Worm (Caenorhabditis elegans): ENCODE data around the gene dnj-23.

dnj-23 gene

ce11 chrII:9143795-9144194 lies 35.4 kb upstream of the dnj-23 start:
- TF ChIP-seq nhr-77 (tag; optimal IDR thresholded peaks at IDR 0.05) (no peak), skn-1 (tag; optimal IDR thresholded peaks at IDR 0.05) (no peak), daf-12 (tag; optimal IDR thresholded peaks at IDR 0.05) (no peak), ZK546.5 (tag; optimal IDR thresholded peaks at IDR 0.05) (no peak), pha-4 (tag; optimal IDR thresholded peaks at IDR 0.05) (no peak), lsy-12 (tag; optimal IDR thresholded peaks at IDR 0.05) (no peak), ceh-16 (tag; optimal IDR thresholded peaks at IDR 0.05) (no peak), pqm-1 (tag; optimal IDR thresholded peaks at IDR 0.05) (no peak), elt-2 (tag; optimal IDR thresholded peaks at IDR 0.05) (no peak), mml-1 (tag; optimal IDR thresholded peaks at IDR 0.05) (no peak), hmg-11 (tag; optimal IDR thresholded peaks at IDR 0.05) (no peak)

DNA sequence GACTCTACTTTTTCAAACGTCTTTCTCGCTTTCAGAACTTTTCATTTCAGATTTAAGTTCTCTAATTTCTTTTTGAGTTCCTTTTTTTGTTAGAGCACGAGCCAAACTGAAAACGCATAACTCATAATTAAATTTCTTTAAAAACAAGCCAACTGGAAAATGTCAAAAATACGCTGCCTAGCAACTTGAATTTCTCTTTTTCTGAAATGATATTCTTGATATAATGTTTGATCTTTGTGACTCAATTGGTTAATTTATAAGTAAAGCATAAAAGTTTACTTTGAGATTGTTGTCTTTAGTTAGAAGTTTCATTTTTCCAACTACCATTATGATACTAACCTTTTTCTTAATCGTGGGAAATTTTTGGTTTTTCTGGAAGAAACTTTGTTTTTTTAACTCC lies 32.7 kb upstream of the dnj-23 start:
- no peak for TF ChIP-seq daf-12 (tag; optimal IDR thresholded peaks at IDR 0.05)
- TF ChIP-seq nhr-12 (tag; optimal IDR thresholded peaks at IDR 0.05): no peak
- no peak for TF ChIP-seq R02D3.7 (tag; optimal IDR thresholded peaks at IDR 0.05)
- no peak for TF ChIP-seq ztf-4 (tag; optimal IDR thresholded peaks at IDR 0.05)
- TF ChIP-seq ztf-11 (tag; optimal IDR thresholded peaks at IDR 0.05): no peak
- no peak for TF ChIP-seq egl-5 (tag; optimal IDR thresholded peaks at IDR 0.05)
- no peak for TF ChIP-seq nfya-1 (tag; optimal IDR thresholded peaks at IDR 0.05; ENCODE audit: insufficient read depth)
- TF ChIP-seq elt-2 (tag; optimal IDR thresholded peaks at IDR 0.05): no peak
- TF ChIP-seq lin-15B (tag; optimal IDR thresholded peaks at IDR 0.05): no peak
- no peak for TF ChIP-seq pha-4 (tag; optimal IDR thresholded peaks at IDR 0.05)
- TF ChIP-seq mml-1 (tag; optimal IDR thresholded peaks at IDR 0.05): no peak
- no peak for TF ChIP-seq mdl-1 (tag; optimal IDR thresholded peaks at IDR 0.05)
- no peak for TF ChIP-seq ceh-28 (tag; optimal IDR thresholded peaks at IDR 0.05)
- no peak for TF ChIP-seq ceh-82 (tag; optimal IDR thresholded peaks at IDR 0.05)
- no peak for TF ChIP-seq nhr-76 (tag; optimal IDR thresholded peaks at IDR 0.05)
- TF ChIP-seq nhr-43 (tag; optimal IDR thresholded peaks at IDR 0.05; ENCODE audit: poor library complexity, severe bottlenecking): no peak
- no peak for TF ChIP-seq lin-39 (tag; optimal IDR thresholded peaks at IDR 0.05)
- no peak for TF ChIP-seq elt-3 (tag; optimal IDR thresholded peaks at IDR 0.05)
- TF ChIP-seq fkh-2 (tag; optimal IDR thresholded peaks at IDR 0.05): no peak
- no peak for TF ChIP-seq unc-39 (tag; optimal IDR thresholded peaks at IDR 0.05)

ce11 chrII:9139172-9139700 lies 30.8 kb upstream of the dnj-23 start, which contains the start of gene Y9C2UA.1:
Gene Y9C2UA.1, plus strand, starts transcription at chrII:9139650.
- TF ChIP-seq nhr-77 (tag; optimal IDR thresholded peaks at IDR 0.05) (no peak), elt-2 (tag; optimal IDR thresholded peaks at IDR 0.05) (no peak), hmg-11 (tag; optimal IDR thresholded peaks at IDR 0.05) (no peak), aly-2 (tag; optimal IDR thresholded peaks at IDR 0.05) (no peak), sea-2 (GFP tag; optimal IDR thresholded peaks at IDR 0.05) (no peak), snpc-4 (tag; optimal IDR thresholded peaks at IDR 0.05) (no peak), R02D3.7 (tag; optimal IDR thresholded peaks at IDR 0.05) (no peak), fos-1 (tag; optimal IDR thresholded peaks at IDR 0.05) (no peak), jun-1 (tag; optimal IDR thresholded peaks at IDR 0.05) (no peak), ztf-11 (tag; optimal IDR thresholded peaks at IDR 0.05) (no peak), egl-27 (tag; optimal IDR thresholded peaks at IDR 0.05) (no peak), daf-12 (tag; optimal IDR thresholded peaks at IDR 0.05) (no peak), nfya-1 (tag; optimal IDR thresholded peaks at IDR 0.05; ENCODE audit: insufficient read depth) (no peak), skn-1 (tag; optimal IDR thresholded peaks at IDR 0.05) (no peak), ztf-4 (tag; optimal IDR thresholded peaks at IDR 0.05) (no peak), elt-1 (tag; optimal IDR thresholded peaks at IDR 0.05) (no peak), elt-3 (tag; optimal IDR thresholded peaks at IDR 0.05) (no peak), nhr-76 (tag; optimal IDR thresholded peaks at IDR 0.05) (no peak), eor-1 (tag; optimal IDR thresholded peaks at IDR 0.05) (no peak)

DNA sequence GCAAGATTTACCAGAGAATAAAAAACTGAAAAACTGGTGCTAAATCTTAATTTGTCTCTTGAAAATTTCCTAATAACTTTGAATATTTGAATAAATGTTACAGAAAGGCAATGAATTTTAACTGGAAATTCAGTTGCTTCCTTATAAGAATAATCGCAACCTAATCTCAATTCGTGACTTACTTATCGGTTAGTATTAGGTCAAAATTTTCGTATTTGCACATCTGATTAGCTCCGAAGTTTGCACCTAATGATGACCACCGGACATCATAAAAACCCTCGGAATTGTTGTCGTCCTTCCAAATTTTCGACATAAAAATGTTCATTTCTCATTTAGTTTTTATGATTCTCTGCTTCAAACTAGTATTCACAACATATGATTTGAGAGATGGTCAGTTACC lies 29.4 kb upstream of the dnj-23 start, which contains the start of gene C16D2.3:
Gene C16D2.3 (plus strand): TSS at position 301 of the 400 bp plus-strand sequence.
- TF ChIP-seq ztf-11 (tag; optimal IDR thresholded peaks at IDR 0.05): no peak
- TF ChIP-seq hmg-11 (tag; optimal IDR thresholded peaks at IDR 0.05): no peak
- no peak for TF ChIP-seq nhr-76 (tag; optimal IDR thresholded peaks at IDR 0.05)
- TF ChIP-seq nfya-1 (tag; optimal IDR thresholded peaks at IDR 0.05; ENCODE audit: insufficient read depth): no peak

Data from whole organism, L3 larva.